Worm (Caenorhabditis elegans): ENCODE measurements around the gene sax-7.

DNA sequence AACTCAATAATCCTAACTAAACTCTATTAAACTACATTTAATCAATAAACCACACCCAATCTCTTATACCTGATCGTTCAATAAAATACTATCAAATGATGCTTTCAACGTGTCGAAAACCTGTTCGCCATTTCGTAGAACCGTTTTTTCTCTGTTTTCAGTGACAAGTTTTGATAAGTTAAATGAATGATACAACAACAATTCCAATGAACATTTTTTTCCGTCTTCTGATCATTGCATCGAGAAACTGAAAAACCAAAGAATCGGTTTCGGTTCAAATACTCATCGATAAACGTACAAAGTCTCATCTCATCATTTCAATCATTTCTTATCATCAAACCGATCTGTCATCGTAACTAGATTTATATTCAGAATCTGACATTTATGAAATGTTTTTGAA is 40.7 kb downstream of the sax-7 start:
- TF ChIP-seq athp-1 (tag; optimal IDR thresholded peaks at IDR 0.05) (no peak), Y79H2A.3 (GFP tag; conservative IDR thresholded peaks at IDR 0.05) (no peak), mxl-1 (tag; optimal IDR thresholded peaks at IDR 0.05) (no peak), sea-2 (GFP tag; IDR thresholded peaks at IDR 0.05) (no peak), F49E8.2 (tag; optimal IDR thresholded peaks at IDR 0.05; ENCODE audit: insufficient read depth) (no peak), ztf-22 (GFP tag; optimal IDR thresholded peaks at IDR 0.05) (no peak), F37B4.10 (GFP tag; IDR thresholded peaks at IDR 0.05) (no peak), ama-1 (optimal IDR thresholded peaks at IDR 0.05) (no peak), ama-1 (GFP tag; optimal IDR thresholded peaks at IDR 0.05) (no peak), ztf-25 (GFP tag; IDR thresholded peaks at IDR 0.05) (no peak), dpl-1 (GFP tag; optimal IDR thresholded peaks at IDR 0.05) (no peak)

Measured in whole organism, young adult.